Worm (Caenorhabditis elegans): ENCODE measurements around the gene Y54G2A.10.

Gene Y54G2A.10

ce11 chrIV:2799389-2799788, at the start of gene Y54G2A.10:
Y54G2A.10 (plus strand) TSS chrIV:2799689.
- TF ChIP-seq scrt-1 (GFP tag; IDR thresholded peaks at IDR 0.05) (no peak), flt-1 (GFP tag; IDR thresholded peaks at IDR 0.05) (no peak), sea-1 (GFP tag; conservative IDR thresholded peaks at IDR 0.05) (no peak), pes-1 (GFP tag; IDR thresholded peaks at IDR 0.05) (no peak), hmbx-1 (tag; optimal IDR thresholded peaks at IDR 0.05) (no peak), tbx-37 (GFP tag; conservative IDR thresholded peaks at IDR 0.05) (no peak), ceh-36 (tag; optimal IDR thresholded peaks at IDR 0.05) (no peak), tbx-11 (GFP tag; IDR thresholded peaks at IDR 0.05) (no peak), ets-7 (tag; optimal IDR thresholded peaks at IDR 0.05) (no peak), hnd-1 (tag; optimal IDR thresholded peaks at IDR 0.05) (no peak), ceh-13 (GFP tag; optimal IDR thresholded peaks at IDR 0.05) (no peak), tra-4 (tag; optimal IDR thresholded peaks at IDR 0.05) (no peak), B0310.2 (tag; optimal IDR thresholded peaks at IDR 0.05) (no peak), hmg-4 (GFP tag; optimal IDR thresholded peaks at IDR 0.05) (no peak), ama-1 (optimal IDR thresholded peaks at IDR 0.05) (no peak), F13C5.2 (tag; optimal IDR thresholded peaks at IDR 0.05) (no peak)

ce11 chrIV:2750607-2751006, 48.9 kb upstream of the Y54G2A.10 start:
- TF ChIP-seq scrt-1 (GFP tag; IDR thresholded peaks at IDR 0.05) (no peak), flt-1 (GFP tag; IDR thresholded peaks at IDR 0.05) (no peak), ets-7 (tag; optimal IDR thresholded peaks at IDR 0.05) (no peak), sea-1 (GFP tag; conservative IDR thresholded peaks at IDR 0.05) (no peak), aly-1 (tag; optimal IDR thresholded peaks at IDR 0.05) (no peak), hnd-1 (tag; optimal IDR thresholded peaks at IDR 0.05) (no peak), hmg-4 (GFP tag; optimal IDR thresholded peaks at IDR 0.05) (no peak), pes-1 (GFP tag; IDR thresholded peaks at IDR 0.05) (no peak), hmbx-1 (tag; optimal IDR thresholded peaks at IDR 0.05) (no peak), tbx-37 (GFP tag; conservative IDR thresholded peaks at IDR 0.05) (no peak), ceh-13 (GFP tag; optimal IDR thresholded peaks at IDR 0.05) (no peak), ceh-36 (tag; optimal IDR thresholded peaks at IDR 0.05) (no peak), tbx-11 (GFP tag; IDR thresholded peaks at IDR 0.05) (no peak), B0310.2 (tag; optimal IDR thresholded peaks at IDR 0.05) (no peak), ama-1 (optimal IDR thresholded peaks at IDR 0.05) (no peak), F13C5.2 (tag; optimal IDR thresholded peaks at IDR 0.05) (no peak), tra-4 (tag; optimal IDR thresholded peaks at IDR 0.05) (no peak)

- TF ChIP-seq B0310.2 (tag; optimal IDR thresholded peaks at IDR 0.05) = no peak
- no peak for TF ChIP-seq hmbx-1 (tag; optimal IDR thresholded peaks at IDR 0.05)
- no peak for TF ChIP-seq hnd-1 (tag; optimal IDR thresholded peaks at IDR 0.05)
- TF ChIP-seq sea-1 (GFP tag; conservative IDR thresholded peaks at IDR 0.05) = no peak
- TF ChIP-seq ceh-13 (GFP tag; optimal IDR thresholded peaks at IDR 0.05) = no peak
- no peak for TF ChIP-seq tbx-11 (GFP tag; IDR thresholded peaks at IDR 0.05)
- no peak for TF ChIP-seq ama-1 (optimal IDR thresholded peaks at IDR 0.05)
- TF ChIP-seq pes-1 (GFP tag; IDR thresholded peaks at IDR 0.05) = no peak
- TF ChIP-seq hmg-4 (GFP tag; optimal IDR thresholded peaks at IDR 0.05) = no peak
- TF ChIP-seq tra-4 (tag; optimal IDR thresholded peaks at IDR 0.05) = no peak
- no peak for TF ChIP-seq aly-1 (tag; optimal IDR thresholded peaks at IDR 0.05)
- no peak for TF ChIP-seq ceh-36 (tag; optimal IDR thresholded peaks at IDR 0.05)
- TF ChIP-seq flt-1 (GFP tag; IDR thresholded peaks at IDR 0.05) = no peak
Observed at ce11 chrIV:2751568-2751967, 47.9 kb upstream of the Y54G2A.10 start, which contains the start of gene Y54G2A.41. Y54G2A.41 (plus strand) TSS chrIV:2751868.

- TF ChIP-seq ama-1 (optimal IDR thresholded peaks at IDR 0.05) = no peak
- TF ChIP-seq F13C5.2 (tag; optimal IDR thresholded peaks at IDR 0.05) = no peak
- TF ChIP-seq tbx-11 (GFP tag; IDR thresholded peaks at IDR 0.05) = no peak
- TF ChIP-seq ets-7 (tag; optimal IDR thresholded peaks at IDR 0.05) = no peak
- no peak for TF ChIP-seq ceh-13 (GFP tag; optimal IDR thresholded peaks at IDR 0.05)
- no peak for TF ChIP-seq sea-1 (GFP tag; conservative IDR thresholded peaks at IDR 0.05)
- TF ChIP-seq ceh-36 (tag; optimal IDR thresholded peaks at IDR 0.05) = no peak
- TF ChIP-seq flt-1 (GFP tag; IDR thresholded peaks at IDR 0.05) = no peak
- TF ChIP-seq hmbx-1 (tag; optimal IDR thresholded peaks at IDR 0.05) = no peak
- TF ChIP-seq tbx-37 (GFP tag; conservative IDR thresholded peaks at IDR 0.05) = no peak
Observed at ce11 chrIV:2753541-2753940, 45.9 kb upstream of the Y54G2A.10 start.

DNA sequence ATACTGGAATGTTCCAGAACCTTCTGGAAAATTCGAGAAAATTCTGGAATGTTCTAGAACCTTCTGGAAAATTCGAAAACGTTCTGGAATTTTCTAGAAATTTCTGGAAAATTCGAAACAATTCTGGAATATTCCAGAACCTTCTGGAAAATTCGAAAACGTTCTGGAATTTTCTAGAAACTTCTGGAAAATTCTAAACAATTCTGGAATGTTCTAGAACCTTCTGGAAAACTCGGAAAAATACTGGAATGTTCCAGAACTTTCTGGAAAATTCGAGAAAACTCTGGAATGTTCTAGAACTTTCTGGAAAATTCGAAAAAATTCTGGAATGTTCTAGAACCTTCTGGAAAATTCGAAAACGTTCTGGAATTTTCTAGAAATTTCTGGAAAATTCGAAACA, 44.0 kb upstream of the Y54G2A.10 start:
- peak; percentile 61; the same call in 1 of the 2 replicates for TF ChIP-seq pes-1 (GFP tag; IDR thresholded peaks at IDR 0.05)

- TF ChIP-seq pes-1 (GFP tag; IDR thresholded peaks at IDR 0.05) = 0 out of 2 replicates have a peak, but pooled peaks have one; percentile 47
Observed at ce11 chrIV:2756073-2756472, 43.4 kb upstream of the Y54G2A.10 start.

- TF ChIP-seq ama-1 (optimal IDR thresholded peaks at IDR 0.05) (no peak), scrt-1 (GFP tag; IDR thresholded peaks at IDR 0.05) (no peak), aly-1 (tag; optimal IDR thresholded peaks at IDR 0.05) (no peak), ceh-36 (tag; optimal IDR thresholded peaks at IDR 0.05) (no peak), hmbx-1 (tag; optimal IDR thresholded peaks at IDR 0.05) (no peak), pes-1 (GFP tag; IDR thresholded peaks at IDR 0.05) (no peak), tbx-11 (GFP tag; IDR thresholded peaks at IDR 0.05) (no peak), ceh-13 (GFP tag; optimal IDR thresholded peaks at IDR 0.05) (no peak), B0310.2 (tag; optimal IDR thresholded peaks at IDR 0.05) (no peak), hmg-4 (GFP tag; optimal IDR thresholded peaks at IDR 0.05) (no peak), flt-1 (GFP tag; IDR thresholded peaks at IDR 0.05) (no peak), tra-4 (tag; optimal IDR thresholded peaks at IDR 0.05) (no peak), F13C5.2 (tag; optimal IDR thresholded peaks at IDR 0.05) (no peak), sea-1 (GFP tag; conservative IDR thresholded peaks at IDR 0.05) (no peak)
Observed at ce11 chrIV:2758079-2758478, 41.4 kb upstream of the Y54G2A.10 start.

- TF ChIP-seq tbx-37 (GFP tag; conservative IDR thresholded peaks at IDR 0.05) (no peak), ets-7 (tag; optimal IDR thresholded peaks at IDR 0.05) (no peak), hmbx-1 (tag; optimal IDR thresholded peaks at IDR 0.05) (no peak), ama-1 (optimal IDR thresholded peaks at IDR 0.05) (no peak), ceh-13 (GFP tag; optimal IDR thresholded peaks at IDR 0.05) (no peak), flt-1 (GFP tag; IDR thresholded peaks at IDR 0.05) (no peak), tbx-11 (GFP tag; IDR thresholded peaks at IDR 0.05) (no peak), sea-1 (GFP tag; conservative IDR thresholded peaks at IDR 0.05) (no peak), F13C5.2 (tag; optimal IDR thresholded peaks at IDR 0.05) (no peak)
Observed at ce11 chrIV:2759163-2759562, 40.3 kb upstream of the Y54G2A.10 start, which contains the start of gene Y54G2A.38. Y54G2A.38 (plus strand) TSS chrIV:2759463.
